Worm (Caenorhabditis elegans) whole organism, mixed stage, embryonic: ENCODE data around the gene Y42A5A.5.
A peak's percentile ranks its signal among the peaks of the same experiment; 100 is the strongest.

ENCODE experiments used
- M03D4.4 ChIP-seq: sonication (generic microtip); optimal IDR thresholded peaks from 2 replicates; lab custom pipeline; 2017; ENCODE audit warnings: mild to moderate bottlenecking, missing genetic modification characterization, missing compliant biosample characterization
- bed-3 ChIP-seq: fragments of 200-800 bp; sonication (Bioruptor generic); optimal IDR thresholded peaks from 3 replicates; lab custom pipeline; 2018; ENCODE audit warnings: mild to moderate bottlenecking, missing genetic modification characterization, moderate library complexity, missing compliant biosample characterization
- blmp-1 ChIP-seq: fragments of 150-350 bp; optimal IDR thresholded peaks from 2 replicates; lab custom pipeline; 2014; ENCODE audit warnings: missing biosample characterization, missing genetic modification characterization
- ceh-39 ChIP-seq: fragments of 150-350 bp; optimal IDR thresholded peaks from 2 replicates; lab custom pipeline; 2014; ENCODE audit warnings: missing biosample characterization, missing genetic modification characterization
- ceh-43 ChIP-seq: fragments of 200-800 bp; sonication (Bioruptor generic); optimal IDR thresholded peaks from 2 replicates; lab custom pipeline; 2018; ENCODE audit warnings: mild to moderate bottlenecking, missing genetic modification characterization, moderate library complexity, missing compliant biosample characterization
- ceh-83 ChIP-seq: fragments of 200-800 bp; sonication (Bioruptor generic); optimal IDR thresholded peaks from 2 replicates; lab custom pipeline; 2018; ENCODE audit warnings: mild to moderate bottlenecking, missing genetic modification characterization, missing compliant biosample characterization
- ces-1 ChIP-seq: fragments of 150-350 bp; optimal IDR thresholded peaks from 2 replicates; lab custom pipeline; 2014; ENCODE audit warnings: missing biosample characterization, missing genetic modification reagents, missing genetic modification characterization
- cnd-1 ChIP-seq: fragments of 200-800 bp; sonication (Bioruptor generic); optimal IDR thresholded peaks from 2 replicates; lab custom pipeline; 2018; ENCODE audit warnings: mild to moderate bottlenecking, missing genetic modification characterization, missing compliant biosample characterization
- drap-1 ChIP-seq: fragments of 200-800 bp; sonication (Bioruptor generic); optimal IDR thresholded peaks from 3 replicates; lab custom pipeline; 2018; ENCODE audit warnings: mild to moderate bottlenecking, missing genetic modification characterization, missing compliant biosample characterization
- elt-1 ChIP-seq: sonication (generic microtip); optimal IDR thresholded peaks from 2 replicates; lab custom pipeline; 2017; ENCODE audit warnings: missing genetic modification characterization, mild to moderate bottlenecking, missing compliant biosample characterization, antibody characterized with exemption, moderate library complexity, borderline replicate concordance; ENCODE audit not compliant: insufficient read depth
- elt-3 ChIP-seq: fragments of 150-350 bp; optimal IDR thresholded peaks from 2 replicates; lab custom pipeline; 2014; ENCODE audit warnings: missing biosample characterization, missing genetic modification characterization
- flh-1 ChIP-seq: fragments of 200-800 bp; sonication (Bioruptor generic); optimal IDR thresholded peaks from 2 replicates; lab custom pipeline; 2018; ENCODE audit warnings: mild to moderate bottlenecking, missing genetic modification characterization, moderate library complexity, missing compliant biosample characterization
- ham-2 ChIP-seq: fragments of 200-800 bp; sonication (Bioruptor generic); optimal IDR thresholded peaks from 2 replicates; lab custom pipeline; 2018; ENCODE audit warnings: mild to moderate bottlenecking, missing genetic modification characterization, missing compliant biosample characterization
- hlh-1 ChIP-seq: fragments of 150-350 bp; optimal IDR thresholded peaks from 2 replicates; lab custom pipeline; 2014; ENCODE audit warnings: missing biosample characterization, missing genetic modification reagents, missing genetic modification characterization
- lin-13 ChIP-seq: fragments of 150-350 bp; optimal IDR thresholded peaks from 2 replicates; lab custom pipeline; 2014; ENCODE audit warnings: missing biosample characterization, missing genetic modification characterization
- lin-32 ChIP-seq: fragments of 200-800 bp; sonication (Bioruptor generic); optimal IDR thresholded peaks from 2 replicates; lab custom pipeline; 2018; ENCODE audit warnings: mild to moderate bottlenecking, missing genetic modification characterization, missing compliant biosample characterization
- lsy-2 ChIP-seq: fragments of 150-350 bp; optimal IDR thresholded peaks from 2 replicates; lab custom pipeline; 2014; ENCODE audit warnings: missing biosample characterization, missing genetic modification characterization
- mab-5 ChIP-seq: fragments of 150-350 bp; optimal IDR thresholded peaks from 2 replicates; lab custom pipeline; 2014; ENCODE audit warnings: missing biosample characterization, missing genetic modification characterization
- mep-1 ChIP-seq: fragments of 150-350 bp; optimal IDR thresholded peaks from 2 replicates; lab custom pipeline; 2017; ENCODE audit warnings: missing biosample characterization, missing genetic modification reagents, missing genetic modification characterization, inconsistent platforms
- mls-2 ChIP-seq: sonication (generic microtip); optimal IDR thresholded peaks from 2 replicates; lab custom pipeline; 2016; ENCODE audit warnings: mild to moderate bottlenecking, missing genetic modification characterization, moderate library complexity, missing compliant biosample characterization
- nhr-12 ChIP-seq: fragments of 150-350 bp; optimal IDR thresholded peaks from 2 replicates; lab custom pipeline; 2014; ENCODE audit warnings: missing biosample characterization, missing genetic modification characterization
- nhr-2 ChIP-seq: fragments of 150-350 bp; optimal IDR thresholded peaks from 2 replicates; lab custom pipeline; 2014; ENCODE audit warnings: missing biosample characterization, missing genetic modification characterization
- nhr-237 ChIP-seq: fragments of 150-350 bp; optimal IDR thresholded peaks from 2 replicates; lab custom pipeline; 2014; ENCODE audit warnings: missing biosample characterization, missing genetic modification characterization
- nhr-28 ChIP-seq: fragments of 150-350 bp; optimal IDR thresholded peaks from 2 replicates; lab custom pipeline; 2014; ENCODE audit warnings: missing biosample characterization, missing genetic modification characterization
- nhr-76 ChIP-seq: sonication (generic microtip); optimal IDR thresholded peaks from 2 replicates; lab custom pipeline; 2017; ENCODE audit warnings: missing biosample characterization, missing genetic modification characterization
- pha-4 ChIP-seq: fragments of 150-350 bp; optimal IDR thresholded peaks from 2 replicates; lab custom pipeline; 2018; ENCODE audit warnings: missing biosample characterization, missing genetic modification reagents, missing genetic modification characterization
- sem-2 ChIP-seq: fragments of 200-800 bp; sonication (Bioruptor generic); optimal IDR thresholded peaks from 2 replicates; lab custom pipeline; 2018; ENCODE audit warnings: mild to moderate bottlenecking, missing genetic modification characterization, missing compliant biosample characterization
- snpc-4 ChIP-seq: fragments of 150-350 bp; optimal IDR thresholded peaks from 2 replicates; lab custom pipeline; 2014; ENCODE audit warnings: missing biosample characterization, missing genetic modification characterization
- sptf-1 ChIP-seq: sonication (generic microtip); optimal IDR thresholded peaks from 2 replicates; lab custom pipeline; 2017; ENCODE audit warnings: mild to moderate bottlenecking, missing genetic modification characterization, moderate library complexity, missing compliant biosample characterization
- tbx-8 ChIP-seq: fragments of 200-800 bp; sonication (Bioruptor generic); optimal IDR thresholded peaks from 2 replicates; lab custom pipeline; 2018; ENCODE audit warnings: mild to moderate bottlenecking, missing genetic modification characterization, moderate library complexity, missing compliant biosample characterization
- unc-120 ChIP-seq: sonication (generic microtip); optimal IDR thresholded peaks from 2 replicates; lab custom pipeline; 2017; ENCODE audit warnings: missing genetic modification characterization, missing compliant biosample characterization; ENCODE audit not compliant: poor library complexity, severe bottlenecking
- unc-39 ChIP-seq: fragments of 150-350 bp; optimal IDR thresholded peaks from 2 replicates; lab custom pipeline; 2014; ENCODE audit warnings: missing biosample characterization, missing genetic modification characterization
- unc-62 ChIP-seq: fragments of 150-350 bp; optimal IDR thresholded peaks from 2 replicates; lab custom pipeline; 2014; ENCODE audit warnings: missing biosample characterization, missing genetic modification reagents, missing genetic modification characterization
- zip-8 ChIP-seq: fragments of 150-350 bp; optimal IDR thresholded peaks from 2 replicates; lab custom pipeline; 2014; ENCODE audit warnings: missing biosample characterization, missing genetic modification characterization
- ztf-11 ChIP-seq: fragments of 150-350 bp; optimal IDR thresholded peaks from 2 replicates; lab custom pipeline; 2014; ENCODE audit warnings: missing biosample characterization, missing genetic modification characterization

Y42A5A.5 gene

DNA sequence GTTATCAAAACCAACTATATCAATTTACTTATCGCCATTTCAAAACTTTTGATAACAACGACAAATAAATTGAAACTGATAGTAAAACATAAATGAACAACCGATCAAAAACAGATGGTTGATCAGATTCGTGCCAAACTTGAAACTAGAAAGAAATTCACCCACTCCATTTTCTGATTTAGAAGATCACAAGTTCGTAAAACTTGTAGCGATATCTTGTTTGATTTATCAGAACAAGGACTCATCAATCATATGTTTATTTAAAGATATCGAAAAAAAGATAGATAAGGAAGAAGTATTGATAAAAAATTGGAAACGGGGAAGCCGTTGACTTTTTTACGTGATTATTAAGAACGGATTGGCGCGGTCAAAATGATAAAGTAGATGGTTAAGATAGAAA, 22.4 kb downstream of the Y42A5A.5 start:
- TF ChIP-seq mls-2 (tag; lab: Kevin White, UChicago) (no peak), sem-2 (no peak)

DNA sequence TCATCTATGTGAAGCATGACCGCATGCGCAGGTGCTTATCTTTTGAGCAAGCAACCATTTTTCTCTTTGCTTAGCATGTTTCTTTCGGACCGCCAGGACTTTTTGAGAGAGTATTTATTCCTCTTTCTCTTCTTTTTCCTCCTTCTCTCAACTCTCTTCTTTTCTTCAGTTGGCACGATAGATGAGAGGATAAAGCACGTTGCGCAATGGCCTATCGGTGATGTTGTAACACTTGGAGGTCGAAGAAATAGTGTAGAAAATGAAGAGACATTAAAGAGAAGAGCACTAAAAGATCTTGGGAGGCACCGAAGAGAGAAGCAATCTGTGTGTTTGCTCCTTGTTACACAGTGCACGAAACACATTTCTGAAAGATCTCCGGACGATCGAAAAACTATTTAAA, 25.9 kb downstream of the Y42A5A.5 start:
- no peak for TF ChIP-seq lin-32 (GFP tag; lab: Kevin White, UChicago)
- no peak for TF ChIP-seq nhr-76
- no peak for TF ChIP-seq nhr-12 (tag; lab: Kevin White, UChicago)
- TF ChIP-seq ceh-43 (GFP tag; lab: Kevin White, UChicago), result no peak
- no peak for TF ChIP-seq tbx-8 (GFP tag; lab: Kevin White, UChicago)
- peak; percentile 74 for TF ChIP-seq mab-5
- TF ChIP-seq lsy-2 (tag; lab: Kevin White, UChicago), result no peak
- no peak for TF ChIP-seq ces-1 (GFP tag; lab: Kevin White, UChicago)
- no peak for TF ChIP-seq M03D4.4 (tag; lab: Kevin White, UChicago)
- no peak for TF ChIP-seq ztf-11 (tag; lab: Kevin White, UChicago)
- no peak for TF ChIP-seq elt-3 (tag; lab: Kevin White, UChicago)
- TF ChIP-seq lin-13 (tag; lab: Kevin White, UChicago), result no peak
- TF ChIP-seq snpc-4, result no peak
- peak; percentile 24 for TF ChIP-seq elt-1 (tag; lab: Kevin White, UChicago)
- no peak for TF ChIP-seq mep-1 (tag; lab: Kevin White, UChicago)
- TF ChIP-seq zip-8 (tag; lab: Kevin White, UChicago), result peak; percentile 95
- peak; percentile 85 for TF ChIP-seq hlh-1 (tag; lab: Kevin White, UChicago)
- no peak for TF ChIP-seq unc-39 (tag; lab: Kevin White, UChicago)
- no peak for TF ChIP-seq bed-3 (GFP tag; lab: Kevin White, UChicago)
- peak; percentile 90 for TF ChIP-seq unc-120 (tag; lab: Kevin White, UChicago)
- TF ChIP-seq nhr-28 (tag; lab: Kevin White, UChicago), result no peak
- TF ChIP-seq cnd-1 (tag; lab: Kevin White, UChicago), result no peak
- no peak for TF ChIP-seq flh-1
- TF ChIP-seq sem-2, result no peak
- TF ChIP-seq ceh-39, result peak; percentile 26
- peak; percentile 75 for TF ChIP-seq nhr-237 (tag; lab: Kevin White, UChicago)
- TF ChIP-seq unc-62, result peak; percentile 70
- TF ChIP-seq ceh-83 (GFP tag; lab: Kevin White, UChicago), result no peak
- peak; percentile 21 for TF ChIP-seq ham-2 (GFP tag; lab: Kevin White, UChicago)
- TF ChIP-seq pha-4, result no peak
- no peak for TF ChIP-seq mls-2 (tag; lab: Kevin White, UChicago)
- TF ChIP-seq blmp-1 (tag; lab: Kevin White, UChicago), result no peak
- TF ChIP-seq nhr-2, result no peak
- no peak for TF ChIP-seq drap-1 (GFP tag; lab: Kevin White, UChicago)
- no peak for TF ChIP-seq sptf-1 (tag; lab: Kevin White, UChicago)

DNA sequence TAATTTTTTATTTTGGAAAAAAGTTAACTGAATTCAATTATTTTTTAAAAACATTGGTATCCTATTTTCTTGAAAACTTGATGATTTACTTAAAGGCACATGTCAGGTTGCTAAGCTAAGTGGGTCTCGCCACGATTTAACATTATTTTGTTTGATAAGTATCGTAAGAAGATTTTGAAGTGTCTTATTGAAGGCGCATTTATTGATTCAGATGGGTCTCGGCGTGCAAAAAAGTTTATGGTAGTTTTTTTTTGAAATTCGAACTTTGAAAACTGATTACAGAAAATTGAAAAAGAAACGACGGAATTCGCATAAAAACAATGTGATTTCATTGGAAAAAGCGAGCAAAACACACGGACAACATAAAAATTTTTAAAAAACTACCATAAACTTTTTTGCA, 26.6 kb downstream of the Y42A5A.5 start:
- TF ChIP-seq tbx-8 (GFP tag; lab: Kevin White, UChicago) (no peak), sptf-1 (tag; lab: Kevin White, UChicago) (no peak), mls-2 (tag; lab: Kevin White, UChicago) (no peak), unc-120 (tag; lab: Kevin White, UChicago) (no peak), ztf-11 (tag; lab: Kevin White, UChicago) (no peak), hlh-1 (tag; lab: Kevin White, UChicago) (no peak), blmp-1 (tag; lab: Kevin White, UChicago) (no peak), flh-1 (no peak), M03D4.4 (tag; lab: Kevin White, UChicago) (no peak), ceh-83 (GFP tag; lab: Kevin White, UChicago) (no peak), ham-2 (GFP tag; lab: Kevin White, UChicago) (no peak), lin-13 (tag; lab: Kevin White, UChicago) (no peak)
- TF ChIP-seq, all 35 proteins: peak for 0

DNA sequence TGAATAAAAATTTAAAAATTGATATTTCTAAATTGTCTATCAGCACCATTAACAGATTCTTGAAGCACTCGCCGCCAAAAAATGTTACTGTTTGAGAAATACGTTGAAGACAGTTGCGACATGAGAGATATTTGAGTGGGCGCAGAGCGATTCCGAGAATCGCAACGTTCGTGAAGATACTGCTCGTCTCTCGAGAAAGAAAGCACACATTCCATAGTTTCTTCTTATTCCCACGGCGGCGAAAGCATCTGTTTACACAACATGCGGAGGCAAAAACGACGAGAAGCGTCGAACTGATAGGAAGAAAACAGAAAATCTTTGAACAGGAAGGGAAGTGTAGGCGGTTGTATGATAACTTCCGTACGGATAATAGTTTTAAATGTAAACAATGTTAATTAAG, 27.1 kb downstream of the Y42A5A.5 start:
- peak; percentile 27 for TF ChIP-seq M03D4.4 (tag; lab: Kevin White, UChicago)
- no peak for TF ChIP-seq nhr-12 (tag; lab: Kevin White, UChicago)
- no peak for TF ChIP-seq nhr-76
- peak; percentile 50 for TF ChIP-seq nhr-237 (tag; lab: Kevin White, UChicago)
- peak; percentile 76 for TF ChIP-seq hlh-1 (tag; lab: Kevin White, UChicago)
- TF ChIP-seq ceh-39, result no peak
- TF ChIP-seq mab-5, result no peak
- no peak for TF ChIP-seq nhr-28 (tag; lab: Kevin White, UChicago)
- peak; percentile 90 for TF ChIP-seq unc-120 (tag; lab: Kevin White, UChicago)
- peak; percentile 58 for TF ChIP-seq unc-62
- TF ChIP-seq pha-4, result peak; percentile 54
- peak; percentile 36 for TF ChIP-seq mep-1 (tag; lab: Kevin White, UChicago)
